Worm (Caenorhabditis elegans): ENCODE results near the gene rpn-6.1.

Gene rpn-6.1

ce11 chrIII:6929558-6930167, 32.1 kb downstream of the rpn-6.1 start, which contains the start of gene inf-1 (continued):
- TF ChIP-seq skn-1 (tag; optimal IDR thresholded peaks at IDR 0.05) (no peak), nhr-77 (tag; optimal IDR thresholded peaks at IDR 0.05) (peak; percentile 10), ceh-62 (tag; optimal IDR thresholded peaks at IDR 0.05) (no peak), dve-1 (tag; optimal IDR thresholded peaks at IDR 0.05; ENCODE audit: insufficient read depth) (peak; percentile 42), mdl-1 (tag; optimal IDR thresholded peaks at IDR 0.05) (no peak), nhr-237 (tag; optimal IDR thresholded peaks at IDR 0.05) (no peak), fkh-10 (GFP tag; optimal IDR thresholded peaks at IDR 0.05) (peak; percentile 28), hmg-1.1 (GFP tag; IDR thresholded peaks at IDR 0.05) (no peak), Y5F2A.4 (GFP tag; optimal IDR thresholded peaks at IDR 0.05) (no peak), ces-1 (GFP tag; optimal IDR thresholded peaks at IDR 0.05) (no peak), mxl-3 (GFP tag; optimal IDR thresholded peaks at IDR 0.05) (no peak), cey-2 (tag; optimal IDR thresholded peaks at IDR 0.05; ENCODE audit: borderline replicate concordance, insufficient read depth) (no peak)

ce11 chrIII:6928725-6929124, 33.1 kb downstream of the rpn-6.1 start, which contains the start of gene flap-1:
flap-1 (minus strand) TSS chrIII:6928825.
- TF ChIP-seq pqm-1 (tag; optimal IDR thresholded peaks at IDR 0.05) (no peak), aha-1 (tag) (peak; percentile 89)

ce11 chrIII:6914840-6915239, 47.0 kb downstream of the rpn-6.1 start:
- TF ChIP-seq skn-1 (tag; optimal IDR thresholded peaks at IDR 0.05) (no peak), lsy-2 (tag; optimal IDR thresholded peaks at IDR 0.05) (peak in 1 of 2 experiments; percentile 31), ces-1 (GFP tag; optimal IDR thresholded peaks at IDR 0.05) (peak; percentile 52)

DNA sequence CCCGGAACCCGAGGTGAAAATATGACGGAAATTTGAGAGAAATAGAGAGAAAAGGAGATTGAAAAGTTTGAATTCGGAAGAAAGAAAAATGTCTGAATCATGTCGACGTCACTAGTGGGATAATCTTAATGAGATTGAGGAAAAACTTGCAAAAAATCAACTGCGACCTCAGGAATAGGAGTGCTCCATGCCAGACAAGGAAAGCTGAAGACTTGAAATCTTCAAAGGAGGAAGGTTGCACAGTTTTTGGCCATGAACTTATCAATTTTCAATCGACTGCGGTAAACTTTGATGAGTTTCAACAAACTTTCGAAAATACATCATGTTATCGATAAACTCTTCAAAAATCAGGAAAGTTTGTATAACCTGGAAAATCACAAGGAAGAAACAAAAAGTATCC, 49.4 kb downstream of the rpn-6.1 start, which contains the start of gene pdf-1:
Gene pdf-1, minus strand, starts transcription at position 101 of the 400 bp plus-strand sequence.
- TF ChIP-seq nhr-48 (tag; optimal IDR thresholded peaks at IDR 0.05): no peak
- TF ChIP-seq tag-97 (GFP tag; IDR thresholded peaks at IDR 0.05): no peak
- TF ChIP-seq F44E2.7 (GFP tag; IDR thresholded peaks at IDR 0.05): no peak
- no peak for TF ChIP-seq nhr-111 (GFP tag; optimal IDR thresholded peaks at IDR 0.05)
- TF ChIP-seq lin-1 (GFP tag; IDR thresholded peaks at IDR 0.05): no peak
- no peak for TF ChIP-seq ztf-11 (tag; optimal IDR thresholded peaks at IDR 0.05)
- no peak for TF ChIP-seq dpl-1 (GFP tag; optimal IDR thresholded peaks at IDR 0.05)

Measured in whole organism, L4 larva.